Worm (Caenorhabditis elegans) whole organism, young adult: ENCODE data around the gene C03C10.2.
A peak's percentile ranks its signal among the peaks of the same experiment; 100 is the strongest.

Source experiments
- B0336.3 ChIP-seq: fragments of 200-800 bp; sonication (Bioruptor generic); IDR thresholded peaks from 2 replicates; pipeline ENCODE4 v1.3.6; 2022; ENCODE audit warnings: missing genetic modification characterization, missing compliant biosample characterization
- C17E4.6 ChIP-seq: fragments of 200-800 bp; sonication (Bioruptor generic); IDR thresholded peaks from 2 replicates; pipeline ENCODE4 v1.3.6; 2022; ENCODE audit warnings: missing genetic modification reagents, missing genetic modification characterization, missing compliant biosample characterization
- F22D6.2 ChIP-seq: sonication (generic microtip); optimal IDR thresholded peaks from 2 replicates; lab custom pipeline; 2016; ENCODE audit warnings: mild to moderate bottlenecking, missing genetic modification characterization, missing compliant biosample characterization
- F33H1.4 ChIP-seq: fragments of 200-800 bp; sonication (Bioruptor generic); IDR thresholded peaks from 2 replicates; pipeline ENCODE4 v1.3.6; 2022; ENCODE audit warnings: missing genetic modification reagents, missing genetic modification characterization, missing compliant biosample characterization
- F55B11.4 ChIP-seq: sonication (generic microtip); optimal IDR thresholded peaks from 2 replicates; lab custom pipeline; 2016; ENCODE audit warnings: missing compliant biosample characterization, missing genetic modification characterization, borderline replicate concordance; ENCODE audit not compliant: insufficient read depth
- F57A8.1 ChIP-seq: fragments of 200-800 bp; sonication (Bioruptor generic); optimal IDR thresholded peaks from 2 replicates; lab custom pipeline; 2018; ENCODE audit warnings: mild to moderate bottlenecking, missing genetic modification characterization, moderate library complexity, missing compliant biosample characterization
- F57C9.4 ChIP-seq: sonication (generic microtip); optimal IDR thresholded peaks from 2 replicates; lab custom pipeline; 2017; ENCODE audit warnings: mild to moderate bottlenecking, missing genetic modification characterization, missing compliant biosample characterization
- ama-1 ChIP-seq, 3 experiments: fragments of 150-350 bp in 1 of 3; sonication (generic microtip) in 2 of 3; optimal IDR thresholded peaks; 2 replicates each; lab custom pipeline; 2014 to 2018; ENCODE audit warnings: missing biosample characterization in 2 of 3, missing genetic modification characterization in 2 of 3, missing genetic modification reagents in 2 of 3
- attf-5 ChIP-seq: fragments of 200-800 bp; sonication (Bioruptor generic); optimal IDR thresholded peaks from 2 replicates; lab custom pipeline; 2018; ENCODE audit warnings: mild to moderate bottlenecking, missing genetic modification characterization, missing compliant biosample characterization
- bed-2 ChIP-seq: fragments of 200-800 bp; sonication (Bioruptor generic); IDR thresholded peaks from 2 replicates; pipeline ENCODE4 v1.3.6; 2022; ENCODE audit warnings: missing genetic modification reagents, missing genetic modification characterization, missing compliant biosample characterization
- cebp-1 ChIP-seq, 2 experiments: fragments of 200-800 bp in 1 of 2; sonication (Bioruptor generic) in 1 of 2; sonication (generic microtip) in 1 of 2; IDR thresholded peaks in 1 of 2; optimal IDR thresholded peaks in 1 of 2; 2 replicates each; pipeline versions ENCODE4 v1.3.6 to Lab custom; 2017 to 2022; ENCODE audit warnings: missing compliant biosample characterization in 2 of 2, missing genetic modification characterization in 2 of 2, mild to moderate bottlenecking in 1 of 2, missing genetic modification reagents in 1 of 2, moderate library complexity in 1 of 2
- ceh-27 ChIP-seq: fragments of 200-800 bp; sonication (Bioruptor generic); optimal IDR thresholded peaks from 2 replicates; lab custom pipeline; 2018; ENCODE audit warnings: mild to moderate bottlenecking, missing genetic modification characterization, moderate library complexity, missing compliant biosample characterization
- ceh-40 ChIP-seq: fragments of 200-800 bp; sonication (Bioruptor generic); IDR thresholded peaks from 2 replicates; pipeline ENCODE4 v1.3.6; 2022; ENCODE audit warnings: missing genetic modification characterization, missing compliant biosample characterization
- die-1 ChIP-seq: sonication (generic microtip); optimal IDR thresholded peaks from 2 replicates; lab custom pipeline; 2016; ENCODE audit warnings: missing genotype, mild to moderate bottlenecking, missing genetic modification characterization, missing compliant biosample characterization
- dpl-1 ChIP-seq: fragments of 150-350 bp; optimal IDR thresholded peaks from 2 replicates; lab custom pipeline; 2014; ENCODE audit warnings: missing biosample characterization, missing genetic modification reagents, missing genetic modification characterization
- egl-44 ChIP-seq: fragments of 200-800 bp; sonication (Bioruptor generic); IDR thresholded peaks from 2 replicates; pipeline ENCODE4 v1.3.6; 2022; ENCODE audit warnings: missing genetic modification reagents, missing genetic modification characterization, missing compliant biosample characterization
- egrh-3 ChIP-seq: fragments of 200-800 bp; sonication (Bioruptor generic); IDR thresholded peaks from 2 replicates; pipeline ENCODE4 v1.3.6; 2022; ENCODE audit warnings: missing genetic modification reagents, missing genetic modification characterization, missing compliant biosample characterization
- hmg-1.2 ChIP-seq: fragments of 200-800 bp; sonication (Bioruptor generic); IDR thresholded peaks from 2 replicates; pipeline ENCODE4 v1.3.6; 2022; ENCODE audit warnings: missing genetic modification reagents, missing genetic modification characterization, missing compliant biosample characterization
- hmg-20 ChIP-seq: fragments of 200-800 bp; sonication (Bioruptor generic); IDR thresholded peaks from 2 replicates; pipeline ENCODE4 v1.3.6; 2022; ENCODE audit warnings: missing genetic modification reagents, missing genetic modification characterization, missing compliant biosample characterization
- hrde-1 ChIP-seq: sonication (generic microtip); optimal IDR thresholded peaks from 2 replicates; lab custom pipeline; 2016; ENCODE audit warnings: missing genetic modification characterization, mild to moderate bottlenecking, missing compliant biosample characterization, moderate library complexity, missing genotype, missing genetic modification reagents, borderline replicate concordance
- hsf-1 ChIP-seq: fragments of 200-800 bp; sonication (Bioruptor generic); IDR thresholded peaks from 2 replicates; pipeline ENCODE4 v1.3.6; 2022; ENCODE audit warnings: missing genetic modification reagents, missing genetic modification characterization, missing compliant biosample characterization
- lin-40 ChIP-seq: sonication (generic microtip); optimal IDR thresholded peaks from 2 replicates; lab custom pipeline; 2016; ENCODE audit warnings: missing genetic modification characterization, mild to moderate bottlenecking, missing compliant biosample characterization, missing genotype, missing genetic modification reagents
- madf-6 ChIP-seq: fragments of 200-800 bp; sonication (Bioruptor generic); IDR thresholded peaks from 2 replicates; pipeline ENCODE4 v1.3.6; 2022; ENCODE audit warnings: missing genetic modification reagents, missing genetic modification characterization, missing compliant biosample characterization
- mcd-1 ChIP-seq: fragments of 200-800 bp; sonication (Bioruptor generic); IDR thresholded peaks from 2 replicates; pipeline ENCODE4 v1.3.6; 2022; ENCODE audit warnings: missing genetic modification reagents, missing genetic modification characterization, missing compliant biosample characterization
- nfyb-1 ChIP-seq: fragments of 200-800 bp; sonication (Bioruptor generic); IDR thresholded peaks from 2 replicates; pipeline ENCODE4 v1.3.6; 2022; ENCODE audit warnings: missing genetic modification reagents, missing genetic modification characterization, missing compliant biosample characterization
- nhr-120 ChIP-seq: fragments of 200-800 bp; sonication (Bioruptor generic); IDR thresholded peaks from 2 replicates; pipeline ENCODE4 v1.3.6; 2022; ENCODE audit warnings: missing genetic modification characterization, missing compliant biosample characterization
- nhr-80 ChIP-seq: sonication (generic microtip); optimal IDR thresholded peaks from 2 replicates; lab custom pipeline; 2016; ENCODE audit warnings: missing genetic modification characterization, missing compliant biosample characterization
- nhr-90 ChIP-seq: sonication (generic microtip); optimal IDR thresholded peaks from 2 replicates; lab custom pipeline; 2016; ENCODE audit warnings: missing genotype, mild to moderate bottlenecking, missing genetic modification characterization, missing compliant biosample characterization
- rcor-1 ChIP-seq: fragments of 200-800 bp; sonication (Bioruptor generic); IDR thresholded peaks from 2 replicates; pipeline ENCODE4 v1.3.6; 2022; ENCODE audit warnings: missing genetic modification reagents, missing genetic modification characterization, missing compliant biosample characterization
- sea-2 ChIP-seq: fragments of 200-800 bp; sonication (Bioruptor generic); IDR thresholded peaks from 2 replicates; pipeline ENCODE4 v1.3.6; 2022; ENCODE audit warnings: missing genetic modification characterization, missing compliant biosample characterization
- snpc-4 ChIP-seq, 5 experiments: fragments of 150-350 bp in 1 of 5; sonication (generic microtip) in 4 of 5; optimal IDR thresholded peaks; 2 replicates each; lab custom pipeline; 2014 to 2018; ENCODE audit warnings: missing genetic modification characterization in 5 of 5, missing biosample characterization in 3 of 5, antibody characterized with exemption in 2 of 5, mild to moderate bottlenecking in 2 of 5, missing compliant biosample characterization in 2 of 5, missing genotype in 2 of 5, moderate library complexity in 2 of 5, missing genetic modification reagents in 1 of 5
- somi-1 ChIP-seq: fragments of 200-800 bp; sonication (Bioruptor generic); optimal IDR thresholded peaks from 2 replicates; lab custom pipeline; 2018; ENCODE audit warnings: mild to moderate bottlenecking, missing genetic modification characterization, missing compliant biosample characterization
- zfh-2 ChIP-seq: fragments of 200-800 bp; sonication (Bioruptor generic); conservative IDR thresholded peaks from 2 replicates; pipeline ENCODE4 v1.3.6; 2022; ENCODE audit warnings: missing genetic modification reagents, missing genetic modification characterization, missing compliant biosample characterization

C03C10.2 gene

ce11 chrIII:4087565-4087964 lies 3.3 kb upstream of the C03C10.2 start (continued):
- TF ChIP-seq snpc-4 (GFP tag; optimal IDR thresholded peaks at IDR 0.05; lab: Kevin White, UChicago), result no peak
- TF ChIP-seq snpc-4 (tag; optimal IDR thresholded peaks at IDR 0.05; lab: Kevin White, UChicago), result peak in 3 of 4 experiments; percentile 15 to 42 (median 23)
- no peak for TF ChIP-seq F33H1.4 (GFP tag; lab: Robert Waterston, UW)
- TF ChIP-seq attf-5 (GFP tag; lab: Kevin White, UChicago), result peak; percentile 94
- TF ChIP-seq die-1 (tag; lab: Kevin White, UChicago), result no peak
- no peak for TF ChIP-seq C17E4.6 (GFP tag; lab: Robert Waterston, UW)
- peak; percentile 91 for TF ChIP-seq zfh-2 (GFP tag; lab: Robert Waterston, UW)
- no peak for TF ChIP-seq F22D6.2
- peak; percentile 23 for TF ChIP-seq lin-40 (tag; lab: Kevin White, UChicago)
- peak; percentile 56 for TF ChIP-seq hmg-1.2 (GFP tag; lab: Robert Waterston, UW)
- no peak for TF ChIP-seq sea-2 (GFP tag; lab: Robert Waterston, UW)
- 0 out of 2 replicates have a peak, but pooled peaks have one; percentile 56 for TF ChIP-seq nfyb-1 (GFP tag; lab: Robert Waterston, UW)
- no peak for TF ChIP-seq hrde-1
- no peak for TF ChIP-seq nhr-120 (GFP tag; lab: Robert Waterston, UW)
- TF ChIP-seq rcor-1, result 0 out of 2 replicates have a peak, but pooled peaks have one; percentile 39
- TF ChIP-seq hmg-20 (GFP tag; lab: Robert Waterston, UW), result no peak
- no peak for TF ChIP-seq F57C9.4 (tag; lab: Kevin White, UChicago)
- no peak for TF ChIP-seq nhr-90 (tag; lab: Kevin White, UChicago)
- no peak for TF ChIP-seq F55B11.4 (tag; lab: Kevin White, UChicago)
- peak; percentile 29 for TF ChIP-seq nhr-80 (tag; lab: Kevin White, UChicago)
- TF ChIP-seq ceh-40 (GFP tag; lab: Robert Waterston, UW), result no peak
- peak; percentile 61 for TF ChIP-seq somi-1 (GFP tag; lab: Kevin White, UChicago)
- peak; percentile 43; the same call in 1 of the 2 replicates for TF ChIP-seq B0336.3 (GFP tag; lab: Robert Waterston, UW)
- peak; percentile 75 for TF ChIP-seq dpl-1
- peak; percentile 59 for TF ChIP-seq mcd-1 (GFP tag; lab: Robert Waterston, UW)

ce11 chrIII:4088338-4088918 lies 2.4 kb upstream of the C03C10.2 start:
- TF ChIP-seq cebp-1 (GFP tag; IDR thresholded peaks at IDR 0.05; lab: Robert Waterston, UW), result no peak
- peak; percentile 12 for TF ChIP-seq cebp-1 (tag; optimal IDR thresholded peaks at IDR 0.05; lab: Kevin White, UChicago)
- no peak for TF ChIP-seq B0336.3 (GFP tag; lab: Robert Waterston, UW)
- TF ChIP-seq lin-40 (tag; lab: Kevin White, UChicago), result no peak
- no peak for TF ChIP-seq ama-1 (optimal IDR thresholded peaks at IDR 0.05; lab: Kevin White, UChicago)
- TF ChIP-seq ama-1 (GFP tag; optimal IDR thresholded peaks at IDR 0.05; lab: Kevin White, UChicago), result no peak
- no peak for TF ChIP-seq egl-44 (GFP tag; lab: Robert Waterston, UW)
- no peak for TF ChIP-seq hsf-1 (GFP tag; lab: Robert Waterston, UW)
- TF ChIP-seq nhr-80 (tag; lab: Kevin White, UChicago), result peak; percentile 55

ce11 chrIII:4092020-4092419 lies 1.1 kb downstream of the C03C10.2 start, which contains the start of gene C03C10.5:
Gene C03C10.5 (minus strand): TSS chrIII:4092120.
- TF ChIP-seq bed-2 (GFP tag; lab: Robert Waterston, UW), result no peak
- no peak for TF ChIP-seq madf-6 (GFP tag; lab: Robert Waterston, UW)
- no peak for TF ChIP-seq egrh-3 (GFP tag; lab: Robert Waterston, UW)
- TF ChIP-seq F57A8.1 (GFP tag; lab: Kevin White, UChicago), result no peak
- no peak for TF ChIP-seq ceh-27 (GFP tag; lab: Kevin White, UChicago)
